Fruit fly (Drosophila melanogaster): ENCODE data around the gene ranshi.

The ranshi gene

DNA sequence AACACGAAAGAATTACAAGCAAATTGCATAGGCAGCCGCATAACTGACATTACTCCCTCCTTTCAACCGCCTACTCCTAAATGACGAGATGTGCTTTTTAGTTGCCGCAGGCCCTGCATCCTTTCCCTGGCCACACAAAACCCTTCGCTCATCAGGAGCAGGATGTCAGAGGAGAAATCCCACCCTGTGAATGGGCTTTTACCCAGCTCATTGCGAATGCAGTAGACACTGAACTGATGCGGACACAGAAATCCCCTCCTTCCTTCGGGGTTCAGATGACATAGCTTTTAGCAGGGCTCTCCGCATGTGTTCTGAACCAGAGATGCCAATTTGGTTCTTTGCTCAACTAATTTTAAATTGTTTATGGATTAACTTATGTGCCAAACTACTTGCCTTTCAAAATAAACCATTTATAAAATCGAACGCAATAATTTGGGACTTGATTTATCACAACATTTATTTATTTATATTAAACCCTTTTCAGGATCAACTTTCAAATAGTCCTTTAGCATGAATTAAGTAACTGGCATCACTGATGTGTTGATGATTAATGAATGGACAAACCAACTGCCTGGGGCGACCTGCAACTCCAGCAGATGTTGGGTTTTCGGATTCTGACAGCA is 9.8 kb upstream of the ranshi start (continued):
- TF ChIP-seq pb (GFP tag; optimal IDR thresholded peaks at IDR 0.05), result no peak
- TF ChIP-seq CG10979 (tag; optimal IDR thresholded peaks at IDR 0.05), result peak; percentile 7
- TF ChIP-seq CG4328 (GFP tag; optimal IDR thresholded peaks at IDR 0.05), result no peak
- TF ChIP-seq CG32767 (GFP tag; IDR thresholded peaks at IDR 0.05), result no peak
- TF ChIP-seq CG12104 (GFP tag; optimal IDR thresholded peaks at IDR 0.05), result no peak
- TF ChIP-seq H15 (GFP tag; IDR thresholded peaks at IDR 0.05), result no peak
- no peak for TF ChIP-seq CG8944 (GFP tag; optimal IDR thresholded peaks at IDR 0.05)
- TF ChIP-seq CG17912 (GFP tag; optimal IDR thresholded peaks at IDR 0.05), result no peak
- TF ChIP-seq sr (GFP tag; IDR thresholded peaks at IDR 0.05), result no peak
- no peak for TF ChIP-seq CG11695 (GFP tag; IDR thresholded peaks at IDR 0.05)
- TF ChIP-seq tap (tag; optimal IDR thresholded peaks at IDR 0.05), result peak; percentile 27
- no peak for TF ChIP-seq mld (GFP tag; IDR thresholded peaks at IDR 0.05; ENCODE audit: partially characterized antibody)
- no peak for TF ChIP-seq CG12155 (GFP tag; optimal IDR thresholded peaks at IDR 0.05)
- no peak for TF ChIP-seq Fer2 (tag; optimal IDR thresholded peaks at IDR 0.05)
- no peak for TF ChIP-seq schlank (tag; optimal IDR thresholded peaks at IDR 0.05)
- no peak for TF ChIP-seq dmrt11E (tag; optimal IDR thresholded peaks at IDR 0.05)
- TF ChIP-seq Tbp (GFP tag; optimal IDR thresholded peaks at IDR 0.05), result no peak
- no peak for TF ChIP-seq ato (GFP tag; IDR thresholded peaks at IDR 0.05; ENCODE audit: partially characterized antibody)
- peak; percentile 4 for TF ChIP-seq CG2712 (tag; optimal IDR thresholded peaks at IDR 0.05)
- TF ChIP-seq CG7963 (GFP tag; IDR thresholded peaks at IDR 0.05; ENCODE audit: partially characterized antibody), result 0 out of 3 replicates have a peak, but pooled peaks have one; percentile 18
- TF ChIP-seq CG5245 (GFP tag; optimal IDR thresholded peaks at IDR 0.05), result no peak
- TF ChIP-seq CG17361 (GFP tag; IDR thresholded peaks at IDR 0.05), result no peak
- no peak for TF ChIP-seq CG10565 (GFP tag; optimal IDR thresholded peaks at IDR 0.05)
- TF ChIP-seq Sry-β (GFP tag; optimal IDR thresholded peaks at IDR 0.05), result peak; percentile 82
- no peak for TF ChIP-seq tna (GFP tag; IDR thresholded peaks at IDR 0.05; ENCODE audit: partially characterized antibody)
- TF ChIP-seq cg (GFP tag; optimal IDR thresholded peaks at IDR 0.05), result no peak
- TF ChIP-seq CG6272 (GFP tag; IDR thresholded peaks at IDR 0.05), result no peak
- TF ChIP-seq fd96Cb (tag; optimal IDR thresholded peaks at IDR 0.05), result no peak
- TF ChIP-seq CG14441 (GFP tag; IDR thresholded peaks at IDR 0.05), result no peak
- peak; percentile 10 for TF ChIP-seq pros (GFP tag; optimal IDR thresholded peaks at IDR 0.05)
- no peak for TF ChIP-seq Deaf1 (tag; optimal IDR thresholded peaks at IDR 0.05)
- TF ChIP-seq vnd (GFP tag; IDR thresholded peaks at IDR 0.05; ENCODE audit: partially characterized antibody), result no peak
- no peak for TF ChIP-seq CG8089 (GFP tag; optimal IDR thresholded peaks at IDR 0.05)
- peak; percentile 92; the same call in 2 of the 3 replicates for TF ChIP-seq CG2199 (GFP tag; IDR thresholded peaks at IDR 0.05)
- TF ChIP-seq CG31441 (GFP tag; IDR thresholded peaks at IDR 0.05), result no peak
- no peak for TF ChIP-seq CG10654 (GFP tag; optimal IDR thresholded peaks at IDR 0.05)
- TF ChIP-seq Nf-YB (GFP tag; optimal IDR thresholded peaks at IDR 0.05), result no peak
- peak; percentile 15 for TF ChIP-seq trem (tag; optimal IDR thresholded peaks at IDR 0.05)
- peak; percentile 36 for TF ChIP-seq nom (GFP tag; optimal IDR thresholded peaks at IDR 0.05)

dm6 chr3R:8731597-8732263 is 2.2 kb upstream of the ranshi start, which contains the start of the genes M1BP and CG8202:
M1BP (minus strand) TSS chr3R:8731698.
CG8202 (plus strand) TSS chr3R:8732091.
- peak; percentile 76 for TF ChIP-seq CG14441 (GFP tag; IDR thresholded peaks at IDR 0.05)
- no peak for TF ChIP-seq sqz (GFP tag; optimal IDR thresholded peaks at IDR 0.05)
- TF ChIP-seq repo (GFP tag; optimal IDR thresholded peaks at IDR 0.05), result no peak
- no peak for TF ChIP-seq nerfin-2 (GFP tag; IDR thresholded peaks at IDR 0.05; ENCODE audit: partially characterized antibody)
- TF ChIP-seq crol (GFP tag; IDR thresholded peaks at IDR 0.05), result no peak
- peak; percentile 90 for TF ChIP-seq fd96Cb (tag; optimal IDR thresholded peaks at IDR 0.05)
- no peak for TF ChIP-seq hbn (GFP tag; IDR thresholded peaks at IDR 0.05; ENCODE audit: partially characterized antibody)
- no peak for TF ChIP-seq CG13287 (GFP tag; IDR thresholded peaks at IDR 0.05; ENCODE audit: partially characterized antibody)
- peak; percentile 83 for TF ChIP-seq CG8290 (GFP tag; optimal IDR thresholded peaks at IDR 0.05)
- TF ChIP-seq CG8290 (tag; optimal IDR thresholded peaks at IDR 0.05), result no peak
- TF ChIP-seq NC2β (GFP tag; optimal IDR thresholded peaks at IDR 0.05), result peak; percentile 13
- TF ChIP-seq CG32532 (GFP tag; IDR thresholded peaks at IDR 0.05), result peak; percentile 85
- TF ChIP-seq Lhr (GFP tag; optimal IDR thresholded peaks at IDR 0.05), result peak; percentile 18
- peak; percentile 77 for TF ChIP-seq trh (GFP tag; optimal IDR thresholded peaks at IDR 0.05)

Data from whole organism, embryonic.